Fruit fly (Drosophila melanogaster) whole organism, embryonic: ENCODE results near the gene Vago.

ENCODE experiments used
- CG11695 ChIP-seq: fragments of 200-800 bp; sonication (Bioruptor generic); IDR thresholded peaks from 3 replicates; pipeline ENCODE4 v1.3.6; 2022; ENCODE audit warnings: missing biosample characterization, missing genetic modification characterization
- CG15479 ChIP-seq: fragments of 200-800 bp; sonication (Bioruptor generic); optimal IDR thresholded peaks from 3 replicates; lab custom pipeline; 2019; ENCODE audit warnings: missing biosample characterization, mild to moderate bottlenecking, missing genetic modification characterization, moderate library complexity
- CG18011 ChIP-seq: fragments of 200-800 bp; sonication (Bioruptor generic); optimal IDR thresholded peaks from 2 replicates; lab custom pipeline; 2017; ENCODE audit warnings: missing biosample characterization, missing genetic modification characterization, mild to moderate bottlenecking, moderate library complexity, missing genotype
- CG18599 ChIP-seq: fragments of 200-800 bp; sonication (Bioruptor generic); optimal IDR thresholded peaks from 3 replicates; lab custom pipeline; 2017; ENCODE audit warnings: missing biosample characterization, missing genetic modification characterization, mild to moderate bottlenecking, moderate library complexity, missing genetic modification reagents
- CG31365 ChIP-seq: fragments of 200-800 bp; sonication (Bioruptor generic); optimal IDR thresholded peaks from 2 replicates; lab custom pipeline; 2018; ENCODE audit warnings: missing biosample characterization, mild to moderate bottlenecking, missing genetic modification characterization
- CG3281 ChIP-seq: fragments of 200-800 bp; sonication (Bioruptor generic); optimal IDR thresholded peaks from 3 replicates; lab custom pipeline; 2017; ENCODE audit warnings: missing biosample characterization, mild to moderate bottlenecking, missing genetic modification characterization
- CG33213 ChIP-seq: fragments of 200-800 bp; sonication (Bioruptor generic); optimal IDR thresholded peaks from 3 replicates; lab custom pipeline; 2016; ENCODE audit warnings: missing biosample characterization, missing genetic modification characterization
- CG3838 ChIP-seq: fragments of 200-800 bp; sonication (Bioruptor generic); optimal IDR thresholded peaks from 3 replicates; lab custom pipeline; 2016; ENCODE audit warnings: missing biosample characterization, missing genetic modification characterization
- CG6683 ChIP-seq: fragments of 200-800 bp; sonication (Bioruptor generic); optimal IDR thresholded peaks from 2 replicates; lab custom pipeline; 2017; ENCODE audit warnings: missing biosample characterization, mild to moderate bottlenecking, missing genetic modification characterization, missing genetic modification reagents
- CG8924 ChIP-seq: fragments of 200-800 bp; optimal IDR thresholded peaks from 3 replicates; lab custom pipeline; 2019; ENCODE audit warnings: missing biosample characterization, mild to moderate bottlenecking, missing genetic modification characterization, moderate library complexity
- Dfd ChIP-seq, 2 experiments: fragments of >200 bp; optimal IDR thresholded peaks; 2 replicates each; lab custom pipeline; 2017; ENCODE audit warnings: missing biosample characterization in 2 of 2, missing genetic modification characterization in 2 of 2
- Drgx ChIP-seq: fragments of 200-800 bp; sonication (Bioruptor generic); IDR thresholded peaks from 2 replicates; pipeline ENCODE4 v1.3.6; 2022; ENCODE audit warnings: missing biosample characterization, missing genetic modification characterization
- Elba2 ChIP-seq: fragments of 200-800 bp; sonication (Bioruptor generic); optimal IDR thresholded peaks from 3 replicates; lab custom pipeline; 2016; ENCODE audit warnings: missing biosample characterization, missing genetic modification characterization
- Hr78 ChIP-seq, 2 experiments: fragments of 200-800 bp in 1 of 2; fragments of >200 bp in 1 of 2; sonication (Bioruptor generic) in 1 of 2; optimal IDR thresholded peaks; 2 replicates each; lab custom pipeline; 2017 to 2019; ENCODE audit warnings: missing biosample characterization in 2 of 2, missing genetic modification characterization in 2 of 2, mild to moderate bottlenecking in 1 of 2, moderate library complexity in 1 of 2
- MBD-R2 ChIP-seq: fragments of 200-800 bp; sonication (Bioruptor generic); IDR thresholded peaks from 2 replicates; pipeline ENCODE4 v1.3.6; 2022; ENCODE audit warnings: missing biosample characterization, missing genetic modification characterization
- Med ChIP-seq: fragments of 200-800 bp; sonication (Bioruptor generic); peaks from one replicate; lab custom pipeline; 2016; ENCODE audit warnings: missing biosample characterization, missing genetic modification characterization, mild to moderate bottlenecking, inconsistent platforms, moderate library complexity
- Pdp1 ChIP-seq, 2 experiments: fragments of 200-800 bp; sonication (Bioruptor generic); optimal IDR thresholded peaks; 3 replicates each; lab custom pipeline; 2016; ENCODE audit warnings: missing biosample characterization in 2 of 2, missing genetic modification characterization in 2 of 2, mild to moderate bottlenecking in 1 of 2, moderate library complexity in 1 of 2
- Sin3A ChIP-seq: fragments of >200 bp; optimal IDR thresholded peaks from 2 replicates; lab custom pipeline; 2018
- YL-1 ChIP-seq: fragments of 200-800 bp; sonication (Bioruptor generic); optimal IDR thresholded peaks from 3 replicates; lab custom pipeline; 2017; ENCODE audit warnings: missing biosample characterization, mild to moderate bottlenecking, missing genetic modification characterization
- cg ChIP-seq: fragments of 200-800 bp; sonication (Bioruptor generic); optimal IDR thresholded peaks from 3 replicates; lab custom pipeline; 2019; ENCODE audit warnings: missing biosample characterization, mild to moderate bottlenecking, missing genetic modification characterization, moderate library complexity
- chinmo ChIP-seq: fragments of 200-800 bp; sonication (Bioruptor generic); IDR thresholded peaks from 4 replicates; pipeline ENCODE4 v1.3.6; 2022; ENCODE audit warnings: missing biosample characterization, missing genetic modification characterization; ENCODE audit not compliant: partially characterized antibody
- cwo ChIP-seq: fragments of 200-800 bp; sonication (Bioruptor generic); optimal IDR thresholded peaks from 3 replicates; lab custom pipeline; 2017; ENCODE audit warnings: missing biosample characterization, missing genetic modification characterization, mild to moderate bottlenecking, moderate library complexity, missing genetic modification reagents
- danr ChIP-seq: fragments of 200-800 bp; sonication (Bioruptor generic); IDR thresholded peaks from 2 replicates; pipeline ENCODE4 v1.3.6; 2022; ENCODE audit warnings: missing biosample characterization, missing genetic modification characterization
- hth ChIP-seq: fragments of >200 bp; optimal IDR thresholded peaks from 2 replicates; lab custom pipeline; 2017; ENCODE audit warnings: inconsistent platforms
- insv ChIP-seq, 2 experiments: fragments of 200-800 bp; sonication (Bioruptor generic); optimal IDR thresholded peaks; 3 replicates each; lab custom pipeline; 2016 to 2018; ENCODE audit warnings: missing biosample characterization in 2 of 2, missing genetic modification characterization in 2 of 2
- inv ChIP-seq: fragments of 200-800 bp; sonication (Bioruptor generic); IDR thresholded peaks from 2 replicates; pipeline ENCODE4 v1.3.6; 2022; ENCODE audit warnings: missing biosample characterization, missing genetic modification characterization; ENCODE audit not compliant: partially characterized antibody
- lilli ChIP-seq: fragments of 200-800 bp; sonication (Bioruptor generic); optimal IDR thresholded peaks from 3 replicates; lab custom pipeline; 2016; ENCODE audit warnings: missing biosample characterization, missing genetic modification characterization
- p53 ChIP-seq: fragments of 200-800 bp; sonication (Bioruptor generic); optimal IDR thresholded peaks from 2 replicates; lab custom pipeline; 2016; ENCODE audit warnings: missing biosample characterization, missing genetic modification characterization
- pb ChIP-seq: fragments of 200-800 bp; sonication (Bioruptor generic); optimal IDR thresholded peaks from 3 replicates; lab custom pipeline; 2016; ENCODE audit warnings: missing biosample characterization, missing genetic modification characterization
- sd ChIP-seq: fragments of 200-800 bp; sonication (Bioruptor generic); optimal IDR thresholded peaks from 3 replicates; lab custom pipeline; 2018; ENCODE audit warnings: missing biosample characterization, mild to moderate bottlenecking, missing genetic modification characterization, moderate library complexity
- slbo ChIP-seq: fragments of 200-800 bp; sonication (Bioruptor generic); IDR thresholded peaks from 2 replicates; pipeline ENCODE4 v1.3.6; 2022; ENCODE audit warnings: missing biosample characterization, missing genetic modification characterization
- sqz ChIP-seq: fragments of 200-800 bp; sonication (Bioruptor generic); optimal IDR thresholded peaks from 3 replicates; lab custom pipeline; 2018; ENCODE audit warnings: missing biosample characterization, mild to moderate bottlenecking, missing genetic modification characterization
- stc ChIP-seq: fragments of 200-800 bp; sonication (Bioruptor generic); IDR thresholded peaks from 2 replicates; pipeline ENCODE4 v1.3.6; 2022; ENCODE audit warnings: missing biosample characterization, missing genetic modification characterization
- tna ChIP-seq: fragments of 200-800 bp; sonication (Bioruptor generic); IDR thresholded peaks from 2 replicates; pipeline ENCODE4 v1.3.6; 2022; ENCODE audit warnings: missing biosample characterization, missing genetic modification characterization; ENCODE audit not compliant: partially characterized antibody

The Vago gene

dm6 chrX:11108845-11109450 is 19.9 kb downstream of the Vago start (continued):
- TF ChIP-seq tna (GFP tag; lab: Robert Waterston, UW) (no peak), hth (lab: Kevin White, UChicago) (no peak), cwo (GFP tag; lab: Kevin White, UChicago) (peak; percentile 5), CG15479 (GFP tag; lab: Kevin White, UChicago) (peak; percentile 82), CG3281 (GFP tag; lab: Kevin White, UChicago) (no peak), sqz (GFP tag; lab: Kevin White, UChicago) (no peak), stc (GFP tag; lab: Robert Waterston, UW) (no peak), sd (tag; lab: Kevin White, UChicago) (peak; percentile 41), inv (GFP tag; lab: Robert Waterston, UW) (no peak), p53 (GFP tag; lab: Kevin White, UChicago) (no peak), danr (GFP tag; lab: Robert Waterston, UW) (no peak), Drgx (GFP tag; lab: Robert Waterston, UW) (peak; percentile 16; the same call in 1 of the 2 replicates), MBD-R2 (no peak)

dm6 chrX:11109670-11110069 is 20.6 kb downstream of the Vago start:
- no peak for TF ChIP-seq CG18011 (GFP tag; lab: Kevin White, UChicago)
- TF ChIP-seq Hr78 (GFP tag; optimal IDR thresholded peaks at IDR 0.05; lab: Kevin White, UChicago), result peak in 1 of 2 experiments; percentile 51
- TF ChIP-seq, all 482 proteins: peak for 1

- TF ChIP-seq CG11695 (GFP tag; lab: Robert Waterston, UW) (no peak), CG33213 (GFP tag; lab: Kevin White, UChicago) (no peak), Pdp1 (GFP tag; optimal IDR thresholded peaks at IDR 0.05; lab: Kevin White, UChicago) (peak in 1 of 2 experiments; percentile 76), insv (GFP tag; optimal IDR thresholded peaks at IDR 0.05; lab: Kevin White, UChicago) (peak in 1 of 2 experiments; percentile 76), lilli (GFP tag; lab: Kevin White, UChicago) (no peak), Sin3A (lab: Kevin White, UChicago) (no peak), chinmo (0 out of 4 replicates have a peak, but pooled peaks have one; percentile 6), Med (GFP tag; lab: Kevin White, UChicago) (peak; percentile 42), CG31365 (tag; lab: Kevin White, UChicago) (peak; percentile 97), cg (GFP tag; lab: Kevin White, UChicago) (peak; percentile 60), pb (no peak), CG15479 (GFP tag; lab: Kevin White, UChicago) (peak; percentile 50), CG8924 (tag; lab: Kevin White, UChicago) (peak; percentile 28), CG3838 (no peak), YL-1 (GFP tag; lab: Kevin White, UChicago) (no peak), CG6683 (GFP tag; lab: Kevin White, UChicago) (no peak), Elba2 (peak; percentile 90), Dfd (GFP tag; optimal IDR thresholded peaks at IDR 0.05; lab: Kevin White, UChicago) (peak in 1 of 2 experiments; percentile 9), CG18599 (GFP tag; lab: Kevin White, UChicago) (no peak), slbo (GFP tag; lab: Robert Waterston, UW) (no peak), CG18011 (GFP tag; lab: Kevin White, UChicago) (peak; percentile 45)
These were observed 34.5 kb downstream of the Vago start for dm6 chrX:11123561-11123960.
